Worm (Caenorhabditis elegans) whole organism, L2 larva: ENCODE data around the gene ets-10.

Source experiments
- elt-3 ChIP-seq: sonication (generic microtip); optimal IDR thresholded peaks from 2 replicates; lab custom pipeline; 2017; ENCODE audit warnings: missing biosample characterization, missing genetic modification characterization
- nhr-11 ChIP-seq: fragments of 150-350 bp; optimal IDR thresholded peaks from 2 replicates; lab custom pipeline; 2014; ENCODE audit warnings: missing biosample characterization, missing genetic modification characterization
- nhr-12 ChIP-seq: fragments of 150-350 bp; optimal IDR thresholded peaks from 2 replicates; lab custom pipeline; 2014; ENCODE audit warnings: missing biosample characterization, missing genetic modification characterization
- nhr-23 ChIP-seq: fragments of 150-350 bp; optimal IDR thresholded peaks from 2 replicates; lab custom pipeline; 2014; ENCODE audit warnings: missing biosample characterization, missing genetic modification reagents, missing genetic modification characterization
- nhr-237 ChIP-seq: fragments of 150-350 bp; optimal IDR thresholded peaks from 2 replicates; lab custom pipeline; 2014; ENCODE audit warnings: missing biosample characterization, missing genetic modification characterization
- ztf-11 ChIP-seq: sonication (generic microtip); optimal IDR thresholded peaks from 2 replicates; lab custom pipeline; 2017; ENCODE audit warnings: missing biosample characterization, missing genetic modification characterization

DNA sequence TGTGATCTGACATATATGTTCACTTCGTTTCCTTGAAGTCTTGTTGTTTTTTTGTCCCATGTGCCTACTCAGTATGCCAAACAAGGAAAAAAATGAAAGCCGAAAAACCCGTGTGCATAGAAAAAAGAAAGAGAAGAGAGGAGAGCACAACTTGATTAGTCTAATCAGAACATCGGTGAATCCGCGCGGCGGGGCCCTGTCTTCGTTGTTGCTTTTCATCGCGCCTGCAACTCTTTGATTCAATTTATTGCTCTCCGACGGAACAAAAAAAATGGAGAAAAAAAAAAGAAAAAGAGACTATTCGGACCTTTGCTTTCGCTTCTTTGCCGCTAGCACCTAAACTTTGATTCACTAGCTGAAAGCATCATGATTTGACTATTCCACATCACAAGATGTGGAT is 30.9 kb downstream of the ets-10 start:
- no peak for TF ChIP-seq nhr-12 (tag; lab: Kevin White, UChicago)
- TF ChIP-seq nhr-237 (tag; lab: Kevin White, UChicago): no peak
- TF ChIP-seq nhr-11 (tag; lab: Kevin White, UChicago): no peak
- no peak for TF ChIP-seq elt-3
- TF ChIP-seq ztf-11 (tag; lab: Kevin White, UChicago): no peak
- TF ChIP-seq nhr-23 (tag; lab: Kevin White, UChicago): no peak
